Fruit fly (Drosophila melanogaster) whole organism: ENCODE measurements around the gene GluRIIA.

Experiments used
- CG8478 ChIP-seq: fragments of >200 bp; optimal IDR thresholded peaks from 2 replicates; lab custom pipeline; 2018; ENCODE audit warnings: inconsistent platforms
- psq ChIP-seq: fragments of >200 bp; optimal IDR thresholded peaks from 2 replicates; lab custom pipeline; 2017

DNA sequence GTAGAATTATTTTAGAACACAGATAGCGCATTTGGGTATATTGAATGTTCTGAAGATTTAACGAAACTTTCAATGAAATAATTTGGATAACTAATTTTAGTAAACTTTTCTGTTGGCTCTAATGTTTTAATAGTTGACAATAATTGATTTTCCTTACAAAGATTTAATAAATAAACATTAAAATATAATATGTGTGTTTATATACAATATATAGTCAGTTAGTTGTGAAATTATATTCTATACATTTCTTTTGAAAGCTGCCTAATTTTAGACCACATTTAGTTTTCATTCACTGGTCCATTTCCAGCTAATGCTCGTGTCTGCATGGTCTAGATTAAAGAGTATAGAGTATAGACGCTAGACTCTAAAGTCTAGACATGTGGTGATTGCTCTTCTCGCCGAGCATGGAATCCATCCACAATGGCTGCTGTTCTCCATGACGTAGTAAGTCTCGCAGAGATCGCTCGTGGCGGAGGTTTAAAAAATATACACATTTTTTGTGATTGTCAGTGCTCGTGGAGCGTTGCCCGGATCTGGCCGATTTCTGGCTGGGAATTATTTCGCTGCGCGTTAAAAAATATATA, 4.0 kb downstream of the GluRIIA start, which contains the start of gene GluRIIB:
- no peak for TF ChIP-seq psq (lab: Kevin White, UChicago)
- TF ChIP-seq CG8478 (lab: Kevin White, UChicago), result no peak
